In the genomic region with DNA sequence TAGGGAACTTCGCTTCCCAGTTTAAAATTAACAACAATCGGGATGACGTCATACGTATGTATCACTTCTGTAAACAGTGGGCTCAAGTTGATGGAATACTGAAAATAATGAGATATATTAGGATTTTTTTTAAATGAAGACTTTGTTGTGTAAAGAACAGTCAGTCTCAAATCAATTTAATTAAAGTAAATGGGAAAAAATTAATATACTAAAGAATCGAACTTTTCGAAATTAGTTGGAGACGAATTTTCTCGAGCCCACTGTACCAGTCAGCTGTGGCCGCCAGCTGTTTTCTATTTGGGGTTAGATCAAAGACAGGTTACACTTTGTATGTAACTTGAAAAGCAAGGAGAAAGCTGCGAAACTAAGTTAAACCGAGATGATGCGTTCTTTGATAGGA, we compare ENCODE assay signal across 5 fruit fly cellular contexts.
TF ChIP-seq lines count a peak whose summit lies in the region.

Gene CG1635, plus strand, starts transcription at position 300 of the 400 bp plus-strand sequence.

TF ChIP-seq in whole organism, adult, 20 proteins besides CTCF, POLR2A, EP300 and RAD21 (continued from another document):
- peak; percentile 95 for TF ChIP-seq pad (GFP tag; optimal IDR thresholded peaks at IDR 0.05; lab: Kevin White, UChicago)
- peak; percentile 83 for TF ChIP-seq cic (GFP tag; optimal IDR thresholded peaks at IDR 0.05; lab: Kevin White, UChicago)
- TF ChIP-seq Clk (GFP tag; optimal IDR thresholded peaks at IDR 0.05; lab: Kevin White, UChicago) = peak; percentile 99

TF ChIP-seq in whole organism, embryonic, 481 proteins besides CTCF, POLR2A, EP300 and RAD21 (continued from another document and continues in another):
- peak; percentile 98 to 100 for TF ChIP-seq Hr51 (GFP tag; optimal IDR thresholded peaks at IDR 0.05; lab: Kevin White, UChicago)
- peak; percentile 97 for TF ChIP-seq CG13123 (GFP tag; optimal IDR thresholded peaks at IDR 0.05; lab: Kevin White, UChicago)
- peak; percentile 100 for TF ChIP-seq CG2678 (tag; optimal IDR thresholded peaks at IDR 0.05; lab: Kevin White, UChicago)
- peak; percentile 98 for TF ChIP-seq CG10654 (GFP tag; optimal IDR thresholded peaks at IDR 0.05; lab: Kevin White, UChicago)
- peak; percentile 92 for TF ChIP-seq Adf1 (GFP tag; IDR thresholded peaks at IDR 0.05; lab: Robert Waterston, UW)
- TF ChIP-seq trh (GFP tag; optimal IDR thresholded peaks at IDR 0.05; lab: Kevin White, UChicago) = peak; percentile 96
- peak; percentile 91 to 95 for TF ChIP-seq Pdp1 (GFP tag; optimal IDR thresholded peaks at IDR 0.05; lab: Kevin White, UChicago)
- TF ChIP-seq CG8924 (tag; optimal IDR thresholded peaks at IDR 0.05; lab: Kevin White, UChicago) = peak; percentile 100
- TF ChIP-seq CG5245 (GFP tag; optimal IDR thresholded peaks at IDR 0.05; lab: Kevin White, UChicago) = peak; percentile 97
- peak; percentile 99 for TF ChIP-seq H2.0 (GFP tag; IDR thresholded peaks at IDR 0.05; lab: Robert Waterston, UW)
- TF ChIP-seq Lpt (GFP tag; optimal IDR thresholded peaks at IDR 0.05; lab: Kevin White, UChicago) = no peak
- peak; percentile 48 for TF ChIP-seq hbn (GFP tag; IDR thresholded peaks at IDR 0.05; lab: Robert Waterston, UW; ENCODE audit: partially characterized antibody)
- TF ChIP-seq CG18262 (tag; optimal IDR thresholded peaks at IDR 0.05; lab: Kevin White, UChicago) = peak; percentile 100
- peak; percentile 100 for TF ChIP-seq dysf (GFP tag; IDR thresholded peaks at IDR 0.05; lab: Robert Waterston, UW)
- TF ChIP-seq CG1792 (GFP tag; optimal IDR thresholded peaks at IDR 0.05; lab: Kevin White, UChicago) = peak; percentile 97
- TF ChIP-seq ftz-f1 (GFP tag; optimal IDR thresholded peaks at IDR 0.05; lab: Kevin White, UChicago) = peak; percentile 90
- peak; percentile 95 for TF ChIP-seq CG4282 (GFP tag; optimal IDR thresholded peaks at IDR 0.05; lab: Kevin White, UChicago)
- peak; percentile 98 for TF ChIP-seq Side (GFP tag; optimal IDR thresholded peaks at IDR 0.05; lab: Kevin White, UChicago)
- peak; percentile 98 for TF ChIP-seq CG43689 (GFP tag; IDR thresholded peaks at IDR 0.05; lab: Robert Waterston, UW)
- TF ChIP-seq gro (GFP tag; optimal IDR thresholded peaks at IDR 0.05; lab: Kevin White, UChicago) = peak; percentile 99
- peak; percentile 95 for TF ChIP-seq Doc2 (GFP tag; IDR thresholded peaks at IDR 0.05; lab: Robert Waterston, UW)
- peak; percentile 87 for TF ChIP-seq pnt (GFP tag; optimal IDR thresholded peaks at IDR 0.05; lab: Kevin White, UChicago)
- peak; percentile 97 for TF ChIP-seq mam (GFP tag; optimal IDR thresholded peaks at IDR 0.05; lab: Kevin White, UChicago)
- TF ChIP-seq CG12104 (GFP tag; optimal IDR thresholded peaks at IDR 0.05; lab: Kevin White, UChicago) = peak; percentile 93
- TF ChIP-seq Xbp1 (GFP tag; optimal IDR thresholded peaks at IDR 0.05; lab: Kevin White, UChicago) = peak; percentile 99
- TF ChIP-seq Dfd (GFP tag; optimal IDR thresholded peaks at IDR 0.05; lab: Kevin White, UChicago) = no peak
- TF ChIP-seq tup (GFP tag; optimal IDR thresholded peaks at IDR 0.05; lab: Kevin White, UChicago) = peak; percentile 98
- TF ChIP-seq CG6272 (GFP tag; IDR thresholded peaks at IDR 0.05; lab: Robert Waterston, UW) = peak; percentile 98
- TF ChIP-seq croc (GFP tag; conservative IDR thresholded peaks at IDR 0.05; lab: Robert Waterston, UW) = peak; percentile 98
- TF ChIP-seq ara (GFP tag; IDR thresholded peaks at IDR 0.05; lab: Robert Waterston, UW) = peak; percentile 99

TF ChIP-seq in whole organism, prepupa, 60 proteins besides CTCF, POLR2A, EP300 and RAD21 (continued from another document and continues in another):
- TF ChIP-seq CG4318 (GFP tag; optimal IDR thresholded peaks at IDR 0.05; lab: Kevin White, UChicago) = no peak
- TF ChIP-seq CG6792 (GFP tag; optimal IDR thresholded peaks at IDR 0.05; lab: Kevin White, UChicago) = peak; percentile 97
- peak; percentile 99 for TF ChIP-seq net (GFP tag; optimal IDR thresholded peaks at IDR 0.05; lab: Kevin White, UChicago)
- peak; percentile 86 for TF ChIP-seq CG11902 (GFP tag; optimal IDR thresholded peaks at IDR 0.05; lab: Kevin White, UChicago)
- peak; percentile 97 for TF ChIP-seq Ets96B (tag; optimal IDR thresholded peaks at IDR 0.05; lab: Kevin White, UChicago)
- TF ChIP-seq CG8632 (GFP tag; optimal IDR thresholded peaks at IDR 0.05; lab: Kevin White, UChicago) = peak; percentile 99
- TF ChIP-seq CG9139 (GFP tag; optimal IDR thresholded peaks at IDR 0.05; lab: Kevin White, UChicago) = peak; percentile 92
- peak; percentile 99 for TF ChIP-seq Met (GFP tag; optimal IDR thresholded peaks at IDR 0.05; lab: Kevin White, UChicago)
- TF ChIP-seq fd85E (GFP tag; optimal IDR thresholded peaks at IDR 0.05; lab: Kevin White, UChicago) = peak; percentile 93
- peak; percentile 99 for TF ChIP-seq achi (GFP tag; optimal IDR thresholded peaks at IDR 0.05; lab: Kevin White, UChicago)
- peak; percentile 100 for TF ChIP-seq CG15336 (GFP tag; IDR thresholded peaks at IDR 0.05; lab: Robert Waterston, UW)
- peak; percentile 99 for TF ChIP-seq CG11294 (GFP tag; IDR thresholded peaks at IDR 0.05; lab: Robert Waterston, UW)
- TF ChIP-seq CG3919 (GFP tag; optimal IDR thresholded peaks at IDR 0.05; lab: Kevin White, UChicago) = peak; percentile 98
- peak; percentile 98 for TF ChIP-seq pdm3 (GFP tag; optimal IDR thresholded peaks at IDR 0.05; lab: Kevin White, UChicago)
- TF ChIP-seq vri (GFP tag; optimal IDR thresholded peaks at IDR 0.05; lab: Kevin White, UChicago) = peak; percentile 98
- TF ChIP-seq Eip93F (GFP tag; optimal IDR thresholded peaks at IDR 0.05; lab: Kevin White, UChicago) = peak; percentile 72
- peak; percentile 96 for TF ChIP-seq CG10669 (GFP tag; optimal IDR thresholded peaks at IDR 0.05; lab: Kevin White, UChicago)
- TF ChIP-seq Hr4 (GFP tag; optimal IDR thresholded peaks at IDR 0.05; lab: Kevin White, UChicago) = peak; percentile 100
- TF ChIP-seq Hr38 (GFP tag; optimal IDR thresholded peaks at IDR 0.05; lab: Kevin White, UChicago) = peak; percentile 76
- peak; percentile 98 for TF ChIP-seq acj6 (GFP tag; optimal IDR thresholded peaks at IDR 0.05; lab: Kevin White, UChicago)
- TF ChIP-seq Blimp-1 (GFP tag; optimal IDR thresholded peaks at IDR 0.05; lab: Kevin White, UChicago) = peak; percentile 92
- peak; percentile 94 for TF ChIP-seq CG16779 (tag; optimal IDR thresholded peaks at IDR 0.05; lab: Kevin White, UChicago)
- TF ChIP-seq Gug (GFP tag; IDR thresholded peaks at IDR 0.05; lab: Robert Waterston, UW) = peak; percentile 99
- peak in 1 of 2 experiments; percentile 93 for TF ChIP-seq ss (GFP tag; optimal IDR thresholded peaks at IDR 0.05; lab: Kevin White, UChicago)
- TF ChIP-seq Lpt (GFP tag; optimal IDR thresholded peaks at IDR 0.05; lab: Kevin White, UChicago) = peak; percentile 99
- TF ChIP-seq CG6808 (GFP tag; optimal IDR thresholded peaks at IDR 0.05; lab: Kevin White, UChicago) = peak; percentile 94
- peak; percentile 99 for TF ChIP-seq CG34406 (GFP tag; optimal IDR thresholded peaks at IDR 0.05; lab: Kevin White, UChicago)
- peak; percentile 97 for TF ChIP-seq Smox (GFP tag; optimal IDR thresholded peaks at IDR 0.05; lab: Kevin White, UChicago)
- peak; percentile 97 for TF ChIP-seq CG31627 (GFP tag; optimal IDR thresholded peaks at IDR 0.05; lab: Kevin White, UChicago)
- TF ChIP-seq salr (GFP tag; optimal IDR thresholded peaks at IDR 0.05; lab: Kevin White, UChicago) = peak; percentile 91 to 98
- TF ChIP-seq esn (GFP tag; optimal IDR thresholded peaks at IDR 0.05; lab: Kevin White, UChicago) = peak; percentile 99
- TF ChIP-seq CG8319 (GFP tag; optimal IDR thresholded peaks at IDR 0.05; lab: Kevin White, UChicago) = peak; percentile 97

TF ChIP-seq in whole organism, pupa, 21 proteins besides CTCF, POLR2A, EP300 and RAD21 (continued from another document):
- TF ChIP-seq CG13204 (GFP tag; optimal IDR thresholded peaks at IDR 0.05; lab: Kevin White, UChicago) = no peak

TF ChIP-seq in whole organism, wandering third instar larva, 38 proteins besides CTCF, POLR2A, EP300 and RAD21 (continued from another document):
- TF ChIP-seq Jra (GFP tag; optimal IDR thresholded peaks at IDR 0.05; lab: Kevin White, UChicago) (no peak), OdsH (GFP tag; optimal IDR thresholded peaks at IDR 0.05; lab: Kevin White, UChicago) (peak; percentile 98), Vsx2 (GFP tag; optimal IDR thresholded peaks at IDR 0.05; lab: Kevin White, UChicago; ENCODE audit: partially characterized antibody) (no peak), rgr (GFP tag; optimal IDR thresholded peaks at IDR 0.05; lab: Kevin White, UChicago) (peak; percentile 99), h (GFP tag; optimal IDR thresholded peaks at IDR 0.05; lab: Kevin White, UChicago) (peak; percentile 97), CG32264 (GFP tag; optimal IDR thresholded peaks at IDR 0.05; lab: Kevin White, UChicago) (peak; percentile 97), woc (GFP tag; optimal IDR thresholded peaks at IDR 0.05; lab: Kevin White, UChicago) (no peak), Hnf4 (GFP tag; optimal IDR thresholded peaks at IDR 0.05; lab: Kevin White, UChicago) (no peak), Abd-B (GFP tag; optimal IDR thresholded peaks at IDR 0.05; lab: Kevin White, UChicago) (no peak), lola (GFP tag; optimal IDR thresholded peaks at IDR 0.05; lab: Kevin White, UChicago) (no peak), GATAd (GFP tag; optimal IDR thresholded peaks at IDR 0.05; lab: Kevin White, UChicago) (peak; percentile 93), psq (GFP tag; optimal IDR thresholded peaks at IDR 0.05; lab: Kevin White, UChicago) (peak; percentile 97), foxo (GFP tag; optimal IDR thresholded peaks at IDR 0.05; lab: Kevin White, UChicago) (peak; percentile 95 to 99), dsf (GFP tag; optimal IDR thresholded peaks at IDR 0.05; lab: Kevin White, UChicago; ENCODE audit: borderline replicate concordance) (peak; percentile 96), Sp1 (GFP tag; optimal IDR thresholded peaks at IDR 0.05; lab: Kevin White, UChicago) (peak; percentile 99), Mio (GFP tag; optimal IDR thresholded peaks at IDR 0.05; lab: Kevin White, UChicago) (no peak), fru (GFP tag; optimal IDR thresholded peaks at IDR 0.05; lab: Kevin White, UChicago) (peak; percentile 97), tai (GFP tag; optimal IDR thresholded peaks at IDR 0.05; lab: Kevin White, UChicago) (no peak)
